Worm (Caenorhabditis elegans) whole organism, L3 larva: ENCODE data around the gene F35F11.2.

Experiments used
- R02D3.7 ChIP-seq: fragments of 150-350 bp; optimal IDR thresholded peaks from 2 replicates; lab custom pipeline; 2014; ENCODE audit warnings: missing biosample characterization, missing genetic modification characterization
- ceh-16 ChIP-seq: sonication (generic microtip); optimal IDR thresholded peaks from 2 replicates; lab custom pipeline; 2017; ENCODE audit warnings: missing biosample characterization, missing genetic modification characterization
- ceh-82 ChIP-seq: fragments of 150-350 bp; optimal IDR thresholded peaks from 2 replicates; lab custom pipeline; 2014; ENCODE audit warnings: missing biosample characterization, missing genetic modification characterization
- ceh-9 ChIP-seq: sonication (generic microtip); optimal IDR thresholded peaks from 2 replicates; lab custom pipeline; 2018; ENCODE audit warnings: missing biosample characterization, missing genetic modification characterization
- daf-12 ChIP-seq: fragments of 150-350 bp; optimal IDR thresholded peaks from 2 replicates; lab custom pipeline; 2014; ENCODE audit warnings: missing biosample characterization, missing genetic modification reagents, missing genetic modification characterization
- egl-27 ChIP-seq: sonication (generic microtip); optimal IDR thresholded peaks from 4 replicates; lab custom pipeline; 2017; ENCODE audit warnings: missing biosample characterization, missing genetic modification reagents, missing genetic modification characterization
- egl-5 ChIP-seq: fragments of 150-350 bp; optimal IDR thresholded peaks from 2 replicates; lab custom pipeline; 2017; ENCODE audit warnings: missing biosample characterization, missing genetic modification reagents, missing genetic modification characterization, inconsistent platforms
- elt-1 ChIP-seq: fragments of 150-350 bp; optimal IDR thresholded peaks from 2 replicates; lab custom pipeline; 2014; ENCODE audit warnings: missing biosample characterization, missing genetic modification characterization
- elt-2 ChIP-seq: sonication (generic microtip); optimal IDR thresholded peaks from 2 replicates; lab custom pipeline; 2016; ENCODE audit warnings: missing genetic modification reagents, mild to moderate bottlenecking, missing genetic modification characterization, missing compliant biosample characterization
- elt-3 ChIP-seq, 3 experiments: fragments of 150-350 bp in 1 of 3; sonication (generic microtip) in 2 of 3; optimal IDR thresholded peaks; 2 replicates in 2 of 3; 4 replicates in 1 of 3; lab custom pipeline; 2014 to 2017; ENCODE audit warnings: missing biosample characterization in 3 of 3, missing genetic modification characterization in 3 of 3
- eor-1 ChIP-seq, 2 experiments: fragments of 150-350 bp; optimal IDR thresholded peaks; 2 replicates each; lab custom pipeline; 2014 to 2018; ENCODE audit warnings: missing biosample characterization in 2 of 2, missing genetic modification characterization in 2 of 2
- fkh-2 ChIP-seq: fragments of 150-350 bp; optimal IDR thresholded peaks from 2 replicates; lab custom pipeline; 2014; ENCODE audit warnings: missing biosample characterization, missing genetic modification reagents, missing genetic modification characterization
- fos-1 ChIP-seq: fragments of 150-350 bp; optimal IDR thresholded peaks from 2 replicates; lab custom pipeline; 2014; ENCODE audit warnings: missing biosample characterization, missing genetic modification characterization
- hmg-11 ChIP-seq: sonication (generic microtip); optimal IDR thresholded peaks from 2 replicates; lab custom pipeline; 2016; ENCODE audit warnings: missing genetic modification characterization, missing compliant biosample characterization
- jun-1 ChIP-seq: fragments of 150-350 bp; optimal IDR thresholded peaks from 2 replicates; lab custom pipeline; 2014; ENCODE audit warnings: missing biosample characterization, missing genetic modification reagents, missing genetic modification characterization
- lin-15B ChIP-seq: fragments of 150-350 bp; optimal IDR thresholded peaks from 2 replicates; lab custom pipeline; 2014; ENCODE audit warnings: missing biosample characterization, missing genetic modification characterization
- lsy-12 ChIP-seq: sonication (generic microtip); optimal IDR thresholded peaks from 2 replicates; lab custom pipeline; 2016; ENCODE audit warnings: mild to moderate bottlenecking, missing genetic modification characterization, missing compliant biosample characterization
- mdl-1 ChIP-seq: fragments of 150-350 bp; optimal IDR thresholded peaks from 2 replicates; lab custom pipeline; 2014; ENCODE audit warnings: missing biosample characterization, missing genetic modification characterization
- nhr-11 ChIP-seq: fragments of 150-350 bp; optimal IDR thresholded peaks from 2 replicates; lab custom pipeline; 2014; ENCODE audit warnings: missing biosample characterization, missing genetic modification characterization
- nhr-23 ChIP-seq: fragments of 150-350 bp; optimal IDR thresholded peaks from 2 replicates; lab custom pipeline; 2014; ENCODE audit warnings: missing biosample characterization, missing genetic modification reagents, missing genetic modification characterization
- nhr-237 ChIP-seq: fragments of 150-350 bp; optimal IDR thresholded peaks from 2 replicates; lab custom pipeline; 2014; ENCODE audit warnings: missing biosample characterization, missing genetic modification characterization
- nhr-28 ChIP-seq: fragments of 150-350 bp; optimal IDR thresholded peaks from 2 replicates; lab custom pipeline; 2014; ENCODE audit warnings: missing biosample characterization, missing genetic modification characterization
- nhr-43 ChIP-seq: sonication (generic microtip); optimal IDR thresholded peaks from 2 replicates; lab custom pipeline; 2016; ENCODE audit warnings: mild to moderate bottlenecking, missing genetic modification characterization, missing compliant biosample characterization; ENCODE audit not compliant: poor library complexity, severe bottlenecking
- nhr-67 ChIP-seq: fragments of 150-350 bp; optimal IDR thresholded peaks from 2 replicates; lab custom pipeline; 2014; ENCODE audit warnings: missing biosample characterization, missing genetic modification characterization
- nhr-76 ChIP-seq: fragments of 150-350 bp; sonication (generic microtip); optimal IDR thresholded peaks from 5 replicates; lab custom pipeline; 2014; ENCODE audit warnings: missing biosample characterization, missing genetic modification characterization
- pha-4 ChIP-seq: fragments of 150-350 bp; optimal IDR thresholded peaks from 2 replicates; lab custom pipeline; 2014; ENCODE audit warnings: missing biosample characterization, missing genetic modification reagents, missing genetic modification characterization
- pqm-1 ChIP-seq: fragments of 150-350 bp; optimal IDR thresholded peaks from 2 replicates; lab custom pipeline; 2017; ENCODE audit warnings: missing biosample characterization, missing genetic modification characterization, inconsistent platforms
- sea-2 ChIP-seq: fragments of 150-350 bp; sonication (generic microtip); optimal IDR thresholded peaks from 4 replicates; lab custom pipeline; 2014; ENCODE audit warnings: missing biosample characterization, missing genetic modification reagents, missing genetic modification characterization
- skn-1 ChIP-seq: fragments of 150-350 bp; optimal IDR thresholded peaks from 2 replicates; lab custom pipeline; 2014; ENCODE audit warnings: missing biosample characterization, missing genetic modification characterization
- snpc-4 ChIP-seq: fragments of 150-350 bp; optimal IDR thresholded peaks from 2 replicates; lab custom pipeline; 2014; ENCODE audit warnings: missing biosample characterization, missing genetic modification characterization
- unc-39 ChIP-seq: sonication (generic microtip); optimal IDR thresholded peaks from 4 replicates; lab custom pipeline; 2017; ENCODE audit warnings: missing biosample characterization, missing genetic modification characterization
- unc-62 ChIP-seq: fragments of 150-350 bp; sonication (generic microtip); optimal IDR thresholded peaks from 4 replicates; lab custom pipeline; 2014; ENCODE audit warnings: missing biosample characterization, missing genetic modification reagents, missing genetic modification characterization
- zag-1 ChIP-seq: fragments of 150-350 bp; optimal IDR thresholded peaks from 2 replicates; lab custom pipeline; 2014; ENCODE audit warnings: missing biosample characterization, missing genetic modification characterization
- ztf-11 ChIP-seq: fragments of 150-350 bp; optimal IDR thresholded peaks from 2 replicates; lab custom pipeline; 2014; ENCODE audit warnings: missing biosample characterization, missing genetic modification characterization

Gene F35F11.2

ce11 chrIV:4039984-4040383, at the start of gene F35F11.2:
TSS of gene F35F11.2 (plus strand) at chrIV:4040284.
- TF ChIP-seq fos-1 (tag; lab: Kevin White, UChicago) = no peak
- TF ChIP-seq nhr-28 (tag; lab: Kevin White, UChicago) = no peak
- no peak for TF ChIP-seq egl-5 (tag; lab: Kevin White, UChicago)
- TF ChIP-seq nhr-67 (tag; lab: Kevin White, UChicago) = no peak

ce11 chrIV:3993292-3993691, 46.8 kb upstream of the F35F11.2 start, which contains the start of gene F47C12.6:
TSS of gene F47C12.6 (minus strand) at chrIV:3993392.
- TF ChIP-seq ceh-82 (tag; lab: Kevin White, UChicago) (no peak), sea-2 (GFP tag; lab: Kevin White, UChicago) (no peak), nhr-76 (tag; lab: Kevin White, UChicago) (no peak), elt-1 (tag; lab: Kevin White, UChicago) (no peak), unc-62 (GFP tag; lab: Kevin White, UChicago) (no peak), daf-12 (tag; lab: Kevin White, UChicago) (no peak), fkh-2 (tag; lab: Kevin White, UChicago) (no peak), nhr-237 (tag; lab: Kevin White, UChicago) (no peak), nhr-11 (tag; lab: Kevin White, UChicago) (no peak), ceh-9 (no peak), unc-39 (tag; lab: Kevin White, UChicago) (no peak)

ce11 chrIV:3994318-3994717, 45.8 kb upstream of the F35F11.2 start, which contains the start of gene F47C12.13:
TSS of gene F47C12.13 (minus strand) at chrIV:3994418.
- no peak for TF ChIP-seq skn-1
- no peak for TF ChIP-seq pqm-1
- TF ChIP-seq R02D3.7 (tag; lab: Kevin White, UChicago) = no peak
- TF ChIP-seq nhr-28 (tag; lab: Kevin White, UChicago) = no peak
- no peak for TF ChIP-seq nhr-237 (tag; lab: Kevin White, UChicago)
- no peak for TF ChIP-seq mdl-1 (tag; lab: Kevin White, UChicago)
- TF ChIP-seq fos-1 (tag; lab: Kevin White, UChicago) = no peak
- no peak for TF ChIP-seq jun-1 (tag; lab: Kevin White, UChicago)
- TF ChIP-seq ceh-9 = no peak
- no peak for TF ChIP-seq lsy-12 (tag; lab: Kevin White, UChicago)
- TF ChIP-seq snpc-4 (tag; lab: Kevin White, UChicago) = no peak
- no peak for TF ChIP-seq hmg-11 (tag; lab: Kevin White, UChicago)
- TF ChIP-seq elt-1 (tag; lab: Kevin White, UChicago) = no peak

ce11 chrIV:3995384-3995783, 44.7 kb upstream of the F35F11.2 start, which contains the start of gene F47C12.7:
TSS of gene F47C12.7 (minus strand) at chrIV:3995484.
- TF ChIP-seq nhr-67 (tag; lab: Kevin White, UChicago) (no peak), ceh-16 (tag; lab: Kevin White, UChicago) (no peak), nhr-23 (tag; lab: Kevin White, UChicago) (no peak), snpc-4 (tag; lab: Kevin White, UChicago) (no peak), elt-3 (tag; optimal IDR thresholded peaks at IDR 0.05; lab: Kevin White, UChicago) (no peak), elt-2 (tag; lab: Kevin White, UChicago) (no peak)
- TF ChIP-seq, all 47 proteins: peak for 0

ce11 chrIV:3998517-3998916, 41.6 kb upstream of the F35F11.2 start, which contains the start of gene F47C12.8:
TSS of gene F47C12.8 (minus strand) at chrIV:3998617.
- TF ChIP-seq mdl-1 (tag; lab: Kevin White, UChicago) = no peak
- TF ChIP-seq nhr-28 (tag; lab: Kevin White, UChicago) = no peak
- no peak for TF ChIP-seq pha-4 (tag; lab: Kevin White, UChicago)
- TF ChIP-seq egl-27 (tag; lab: Kevin White, UChicago) = no peak
- TF ChIP-seq ztf-11 (tag; lab: Kevin White, UChicago) = no peak
- TF ChIP-seq nhr-237 (tag; lab: Kevin White, UChicago) = no peak
- no peak for TF ChIP-seq nhr-43 (tag; lab: Kevin White, UChicago)
- no peak for TF ChIP-seq eor-1 (tag; optimal IDR thresholded peaks at IDR 0.05; lab: Kevin White, UChicago)
- no peak for TF ChIP-seq lin-15B (tag; lab: Kevin White, UChicago)
- TF ChIP-seq ceh-9 = no peak
- no peak for TF ChIP-seq zag-1
- TF ChIP-seq daf-12 (tag; lab: Kevin White, UChicago) = no peak
- no peak for TF ChIP-seq egl-5 (tag; lab: Kevin White, UChicago)
- TF ChIP-seq elt-2 (tag; lab: Kevin White, UChicago) = no peak
- no peak for TF ChIP-seq ceh-82 (tag; lab: Kevin White, UChicago)
